Fruit fly (Drosophila melanogaster) whole organism, embryonic: Measurements from ENCODE around the gene CG6567.

Source experiments
- Bteb2 ChIP-seq: fragments of 200-800 bp; sonication (Bioruptor generic); optimal IDR thresholded peaks from 2 replicates; lab custom pipeline; 2016; ENCODE audit warnings: missing biosample characterization, missing genetic modification characterization
- CG10979 ChIP-seq: fragments of 200-800 bp; sonication (Bioruptor generic); optimal IDR thresholded peaks from 2 replicates; lab custom pipeline; 2018; ENCODE audit warnings: missing biosample characterization, mild to moderate bottlenecking, missing genetic modification characterization, moderate library complexity
- CG11093 ChIP-seq: fragments of 200-800 bp; sonication (Bioruptor generic); IDR thresholded peaks from 3 replicates; pipeline ENCODE4 v1.3.6; 2022; ENCODE audit warnings: missing biosample characterization, missing genetic modification characterization
- CG11456 ChIP-seq: fragments of 200-800 bp; sonication (Bioruptor generic); IDR thresholded peaks from 3 replicates; pipeline ENCODE4 v1.3.6; 2022; ENCODE audit warnings: missing biosample characterization, missing genetic modification characterization
- CG12219 ChIP-seq: fragments of 200-800 bp; sonication (Bioruptor generic); optimal IDR thresholded peaks from 3 replicates; lab custom pipeline; 2018; ENCODE audit warnings: missing biosample characterization, mild to moderate bottlenecking, missing genetic modification characterization
- CG12659 ChIP-seq: fragments of 200-800 bp; sonication (Bioruptor generic); optimal IDR thresholded peaks from 3 replicates; lab custom pipeline; 2017; ENCODE audit warnings: mild to moderate bottlenecking, missing biosample characterization, missing genetic modification reagents, missing genetic modification characterization
- CG13424 ChIP-seq: fragments of 200-800 bp; sonication (Bioruptor generic); optimal IDR thresholded peaks from 2 replicates; lab custom pipeline; 2019; ENCODE audit warnings: missing biosample characterization, mild to moderate bottlenecking, missing genetic modification characterization, moderate library complexity
- CG15011 ChIP-seq: fragments of 200-800 bp; sonication (Bioruptor generic); optimal IDR thresholded peaks from 3 replicates; lab custom pipeline; 2018; ENCODE audit warnings: missing biosample characterization, mild to moderate bottlenecking, missing genetic modification characterization
- CG15601 ChIP-seq: fragments of 200-800 bp; sonication (Bioruptor generic); optimal IDR thresholded peaks from 3 replicates; lab custom pipeline; 2019; ENCODE audit warnings: missing biosample characterization, mild to moderate bottlenecking, missing genetic modification characterization, moderate library complexity
- CG16779 ChIP-seq: fragments of 200-800 bp; sonication (Bioruptor generic); IDR thresholded peaks from 2 replicates; pipeline ENCODE4 v1.3.6; 2022; ENCODE audit warnings: missing biosample characterization, missing genetic modification characterization
- CG17186 ChIP-seq: fragments of 200-800 bp; sonication (Bioruptor generic); optimal IDR thresholded peaks from 3 replicates; lab custom pipeline; 2017; ENCODE audit warnings: missing biosample characterization, missing genetic modification reagents, missing genetic modification characterization
- CG2875 ChIP-seq: fragments of 200-800 bp; sonication (Bioruptor generic); optimal IDR thresholded peaks from 2 replicates; lab custom pipeline; 2017; ENCODE audit warnings: missing biosample characterization, mild to moderate bottlenecking, missing genetic modification characterization, missing genetic modification reagents
- CG2889 ChIP-seq: fragments of 200-800 bp; sonication (Bioruptor generic); IDR thresholded peaks from 3 replicates; pipeline ENCODE4 v1.3.6; 2022; ENCODE audit warnings: missing biosample characterization, missing genetic modification characterization
- CG31388 ChIP-seq: fragments of 200-800 bp; sonication (Bioruptor generic); optimal IDR thresholded peaks from 2 replicates; lab custom pipeline; 2016; ENCODE audit warnings: missing biosample characterization, missing genetic modification characterization
- CG31441 ChIP-seq: fragments of 200-800 bp; sonication (Bioruptor generic); IDR thresholded peaks from 2 replicates; pipeline ENCODE4 v1.3.6; 2022; ENCODE audit warnings: missing biosample characterization, missing genetic modification characterization
- CG32772 ChIP-seq: fragments of 200-800 bp; sonication (Bioruptor generic); IDR thresholded peaks from 2 replicates; pipeline ENCODE4 v1.3.6; 2022; ENCODE audit warnings: missing biosample characterization, missing genetic modification characterization
- CG42726 ChIP-seq: fragments of 200-800 bp; sonication (Bioruptor generic); IDR thresholded peaks from 2 replicates; pipeline ENCODE4 v1.3.6; 2022; ENCODE audit warnings: missing biosample characterization, missing genetic modification characterization; ENCODE audit not compliant: partially characterized antibody
- CG4328 ChIP-seq: fragments of 200-800 bp; sonication (Bioruptor generic); optimal IDR thresholded peaks from 3 replicates; lab custom pipeline; 2017; ENCODE audit warnings: missing biosample characterization, missing genetic modification reagents, missing genetic modification characterization
- CG4730 ChIP-seq: fragments of 200-800 bp; sonication (Bioruptor generic); IDR thresholded peaks from 2 replicates; pipeline ENCODE4 v1.3.6; 2022; ENCODE audit warnings: missing biosample characterization, missing genetic modification characterization
- CG6175 ChIP-seq: fragments of 200-800 bp; sonication (Bioruptor generic); IDR thresholded peaks from 3 replicates; pipeline ENCODE4 v1.3.6; 2022; ENCODE audit warnings: missing biosample characterization, missing genetic modification characterization
- CG7786 ChIP-seq: fragments of 200-800 bp; sonication (Bioruptor generic); optimal IDR thresholded peaks from 2 replicates; lab custom pipeline; 2016; ENCODE audit warnings: missing biosample characterization, missing genetic modification characterization
- CG7928 ChIP-seq: fragments of 200-800 bp; sonication (Bioruptor generic); optimal IDR thresholded peaks from 2 replicates; lab custom pipeline; 2017; ENCODE audit warnings: missing biosample characterization, mild to moderate bottlenecking, missing genetic modification characterization
- CG7963 ChIP-seq: fragments of 200-800 bp; sonication (Bioruptor generic); IDR thresholded peaks from 3 replicates; pipeline ENCODE4 v1.3.6; 2022; ENCODE audit warnings: missing biosample characterization, missing genetic modification characterization; ENCODE audit not compliant: partially characterized antibody
- CG9817 ChIP-seq: fragments of 200-800 bp; sonication (Bioruptor generic); optimal IDR thresholded peaks from 2 replicates; lab custom pipeline; 2018; ENCODE audit warnings: missing biosample characterization, mild to moderate bottlenecking, missing genetic modification characterization, moderate library complexity
- Fer2 ChIP-seq: fragments of 200-800 bp; sonication (Bioruptor generic); optimal IDR thresholded peaks from 2 replicates; lab custom pipeline; 2018; ENCODE audit warnings: missing biosample characterization, mild to moderate bottlenecking, missing genetic modification characterization, moderate library complexity
- HLH4C ChIP-seq: fragments of 200-800 bp; sonication (Bioruptor generic); IDR thresholded peaks from 3 replicates; pipeline ENCODE4 v1.3.6; 2022; ENCODE audit warnings: missing biosample characterization, missing genetic modification characterization; ENCODE audit not compliant: partially characterized antibody
- Hr3 ChIP-seq: fragments of 200-800 bp; sonication (Bioruptor generic); optimal IDR thresholded peaks from 3 replicates; lab custom pipeline; 2016; ENCODE audit warnings: missing biosample characterization, missing genetic modification characterization
- Kr ChIP-seq: fragments of 200-800 bp; sonication (Bioruptor generic); optimal IDR thresholded peaks from 2 replicates; lab custom pipeline; 2017; ENCODE audit warnings: missing biosample characterization, mild to moderate bottlenecking, missing genetic modification characterization
- Max ChIP-seq: fragments of 200-800 bp; sonication (Bioruptor generic); optimal IDR thresholded peaks from 2 replicates; lab custom pipeline; 2016; ENCODE audit warnings: missing biosample characterization, mild to moderate bottlenecking, missing genetic modification characterization
- NC2α ChIP-seq: fragments of 200-800 bp; sonication (Bioruptor generic); optimal IDR thresholded peaks from 2 replicates; lab custom pipeline; 2016; ENCODE audit warnings: missing biosample characterization, missing genetic modification characterization
- Pdp1 ChIP-seq, 2 experiments: fragments of 200-800 bp; sonication (Bioruptor generic); optimal IDR thresholded peaks; 3 replicates each; lab custom pipeline; 2016; ENCODE audit warnings: missing biosample characterization in 2 of 2, missing genetic modification characterization in 2 of 2, mild to moderate bottlenecking in 1 of 2, moderate library complexity in 1 of 2
- Rx ChIP-seq: fragments of 200-800 bp; sonication (Bioruptor generic); IDR thresholded peaks from 2 replicates; pipeline ENCODE4 v1.3.6; 2022; ENCODE audit warnings: missing biosample characterization, missing genetic modification characterization
- Sin3A ChIP-seq: fragments of >200 bp; optimal IDR thresholded peaks from 2 replicates; lab custom pipeline; 2018
- Tbp ChIP-seq: fragments of >200 bp; optimal IDR thresholded peaks from 2 replicates; lab custom pipeline; 2018; ENCODE audit warnings: missing biosample characterization, missing genetic modification characterization
- ash1 ChIP-seq: fragments of 200-800 bp; sonication (Bioruptor generic); optimal IDR thresholded peaks from 2 replicates; lab custom pipeline; 2018; ENCODE audit warnings: missing biosample characterization, mild to moderate bottlenecking, missing genetic modification characterization
- ato ChIP-seq: fragments of 200-800 bp; sonication (Bioruptor generic); IDR thresholded peaks from 2 replicates; pipeline ENCODE4 v1.3.6; 2022; ENCODE audit warnings: missing biosample characterization, missing genetic modification characterization; ENCODE audit not compliant: partially characterized antibody
- az2 ChIP-seq: fragments of 200-800 bp; sonication (Bioruptor generic); optimal IDR thresholded peaks from 3 replicates; lab custom pipeline; 2016; ENCODE audit warnings: missing biosample characterization, missing genetic modification characterization
- bsh ChIP-seq, 2 experiments: fragments of 200-800 bp; sonication (Bioruptor generic); optimal IDR thresholded peaks; 2 replicates each; lab custom pipeline; 2017 to 2018; ENCODE audit warnings: mild to moderate bottlenecking in 2 of 2, missing biosample characterization in 2 of 2, missing genetic modification characterization in 2 of 2, moderate library complexity in 1 of 2
- ci ChIP-seq: fragments of 200-800 bp; sonication (Bioruptor generic); IDR thresholded peaks from 3 replicates; pipeline ENCODE4 v1.3.6; 2022; ENCODE audit warnings: missing biosample characterization, missing genetic modification characterization
- hbn ChIP-seq: fragments of 200-800 bp; sonication (Bioruptor generic); IDR thresholded peaks from 2 replicates; pipeline ENCODE4 v1.3.6; 2022; ENCODE audit warnings: missing biosample characterization, missing genetic modification characterization; ENCODE audit not compliant: partially characterized antibody
- hth ChIP-seq: fragments of >200 bp; optimal IDR thresholded peaks from 2 replicates; lab custom pipeline; 2017; ENCODE audit warnings: inconsistent platforms
- nau ChIP-seq: fragments of 200-800 bp; sonication (Bioruptor generic); optimal IDR thresholded peaks from 3 replicates; lab custom pipeline; 2017; ENCODE audit warnings: missing biosample characterization, mild to moderate bottlenecking, missing genetic modification characterization, missing genetic modification reagents
- onecut ChIP-seq: fragments of 200-800 bp; sonication (Bioruptor generic); IDR thresholded peaks from 2 replicates; pipeline ENCODE4 v1.3.6; 2022; ENCODE audit warnings: missing biosample characterization, missing genetic modification characterization
- org-1 ChIP-seq: fragments of 200-800 bp; sonication (Bioruptor generic); optimal IDR thresholded peaks from 2 replicates; lab custom pipeline; 2017; ENCODE audit warnings: missing biosample characterization, missing genetic modification characterization
- ranshi ChIP-seq: fragments of 200-800 bp; sonication (Bioruptor generic); IDR thresholded peaks from 2 replicates; pipeline ENCODE4 v1.3.6; 2022; ENCODE audit warnings: missing biosample characterization, missing genetic modification characterization
- so ChIP-seq: fragments of 200-800 bp; sonication (Bioruptor generic); IDR thresholded peaks from 3 replicates; pipeline ENCODE4 v1.3.6; 2022; ENCODE audit warnings: missing biosample characterization, missing genetic modification characterization
- sqz ChIP-seq: fragments of 200-800 bp; sonication (Bioruptor generic); optimal IDR thresholded peaks from 3 replicates; lab custom pipeline; 2018; ENCODE audit warnings: missing biosample characterization, mild to moderate bottlenecking, missing genetic modification characterization
- tap ChIP-seq: fragments of 200-800 bp; optimal IDR thresholded peaks from 3 replicates; lab custom pipeline; 2019; ENCODE audit warnings: missing biosample characterization, mild to moderate bottlenecking, missing genetic modification characterization, moderate library complexity
- vvl ChIP-seq: fragments of 200-800 bp; sonication (Bioruptor generic); IDR thresholded peaks from 2 replicates; pipeline ENCODE4 v1.3.6; 2022; ENCODE audit warnings: missing biosample characterization, missing genetic modification characterization
- wor ChIP-seq: fragments of 200-800 bp; sonication (Bioruptor generic); IDR thresholded peaks from 2 replicates; pipeline ENCODE4 v1.3.6; 2022; ENCODE audit warnings: missing biosample characterization, missing genetic modification characterization
- zf30C ChIP-seq: fragments of 200-800 bp; sonication (Bioruptor generic); optimal IDR thresholded peaks from 3 replicates; lab custom pipeline; 2018; ENCODE audit warnings: missing biosample characterization, mild to moderate bottlenecking, missing genetic modification characterization

CG6567 gene

dm6 chr3R:10885422-10886081 lies 31.3 kb upstream of the CG6567 start, which contains the start of gene Leash (continued):
- TF ChIP-seq Fer2 (tag; lab: Kevin White, UChicago) (no peak), az2 (GFP tag; lab: Kevin White, UChicago) (no peak), CG7928 (no peak), Hr3 (GFP tag; lab: Kevin White, UChicago) (no peak), Pdp1 (GFP tag; optimal IDR thresholded peaks at IDR 0.05; lab: Kevin White, UChicago) (peak in 1 of 2 experiments; percentile 63), CG7963 (no peak), CG9817 (tag; lab: Kevin White, UChicago) (no peak), Rx (GFP tag; lab: Robert Waterston, UW) (no peak), CG7786 (GFP tag; lab: Kevin White, UChicago) (no peak), Tbp (GFP tag; lab: Kevin White, UChicago) (no peak), CG2889 (GFP tag; lab: Robert Waterston, UW) (no peak), CG15011 (GFP tag; lab: Kevin White, UChicago) (no peak), CG31388 (GFP tag; lab: Kevin White, UChicago) (no peak), tap (tag; lab: Kevin White, UChicago) (no peak), Kr (GFP tag; lab: Kevin White, UChicago) (no peak), org-1 (GFP tag; lab: Kevin White, UChicago) (no peak), CG6175 (GFP tag; lab: Robert Waterston, UW) (0 out of 3 replicates have a peak, but pooled peaks have one; percentile 41), CG32772 (GFP tag; lab: Robert Waterston, UW) (no peak), onecut (GFP tag; lab: Robert Waterston, UW) (no peak), CG11456 (GFP tag; lab: Robert Waterston, UW) (no peak), CG4328 (no peak), bsh (GFP tag; optimal IDR thresholded peaks at IDR 0.05; lab: Kevin White, UChicago) (peak in 1 of 2 experiments; percentile 7), CG15601 (no peak), Bteb2 (no peak), ranshi (no peak), nau (GFP tag; lab: Kevin White, UChicago) (no peak), CG10979 (no peak), Sin3A (lab: Kevin White, UChicago) (no peak), ash1 (GFP tag; lab: Kevin White, UChicago) (no peak), CG12219 (GFP tag; lab: Kevin White, UChicago) (no peak), sqz (GFP tag; lab: Kevin White, UChicago) (no peak), CG12659 (no peak), ci (no peak), CG16779 (GFP tag; lab: Robert Waterston, UW) (no peak), NC2α (GFP tag; lab: Kevin White, UChicago) (no peak), so (no peak), CG2875 (GFP tag; lab: Kevin White, UChicago) (no peak), hth (no peak), CG11093 (GFP tag; lab: Robert Waterston, UW) (no peak), CG17186 (GFP tag; lab: Kevin White, UChicago) (peak; percentile 27), CG4730 (GFP tag; lab: Robert Waterston, UW) (no peak), ato (GFP tag; lab: Robert Waterston, UW) (peak; percentile 31; the same call in 1 of the 2 replicates), Max (GFP tag; lab: Kevin White, UChicago) (no peak), vvl (GFP tag; lab: Robert Waterston, UW) (peak; percentile 12; the same call in 1 of the 2 replicates), zf30C (GFP tag; lab: Kevin White, UChicago) (no peak), wor (GFP tag; lab: Robert Waterston, UW) (no peak), hbn (GFP tag; lab: Robert Waterston, UW) (peak; percentile 60; the same call in 1 of the 2 replicates), HLH4C (peak; percentile 48; the same call in 1 of the 3 replicates), CG13424 (tag; lab: Kevin White, UChicago) (no peak), CG31441 (GFP tag; lab: Robert Waterston, UW) (no peak), CG42726 (GFP tag; lab: Robert Waterston, UW) (no peak)
